Worm (Caenorhabditis elegans) whole organism, midembryonic: Measurements from ENCODE around the gene str-39.

ENCODE experiments used
- klf-2 ChIP-seq: fragments of 200-800 bp; sonication (Bioruptor generic); conservative IDR thresholded peaks from 2 replicates; pipeline ENCODE4 v1.3.6; 2022; ENCODE audit warnings: missing genetic modification reagents, missing genetic modification characterization, missing compliant biosample characterization
- med-1 ChIP-seq: sonication (generic microtip); optimal IDR thresholded peaks from 2 replicates; lab custom pipeline; 2017; ENCODE audit warnings: missing genetic modification characterization, mild to moderate bottlenecking, missing compliant biosample characterization, antibody characterized with exemption, missing genetic modification reagents; ENCODE audit not compliant: insufficient read depth
- ztf-23 ChIP-seq: fragments of 200-800 bp; sonication (Bioruptor generic); IDR thresholded peaks from 2 replicates; pipeline ENCODE4 v1.3.6; 2022; ENCODE audit warnings: missing genetic modification reagents, missing genetic modification characterization, missing compliant biosample characterization

DNA sequence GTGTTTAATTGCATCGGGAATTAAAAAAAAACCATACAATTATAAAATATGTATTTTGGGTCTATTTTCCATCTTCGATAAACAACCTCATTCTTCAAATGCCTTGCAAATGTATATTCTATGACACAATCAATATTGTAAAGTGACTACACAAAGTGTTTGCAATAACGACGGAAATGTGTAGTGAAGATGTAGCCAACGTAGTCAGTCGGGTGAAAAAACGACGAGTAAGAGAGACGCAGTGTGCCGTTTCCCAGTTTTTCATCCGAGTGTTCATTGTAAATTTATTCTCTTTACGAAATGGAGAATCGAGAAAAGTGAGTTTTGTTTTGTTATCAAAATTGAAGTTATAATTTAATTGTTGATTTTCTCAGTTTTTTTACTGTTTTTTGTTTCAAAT lies 12.2 kb upstream of the str-39 start, which contains the start of gene F37B4.15:
- TF ChIP-seq med-1: no peak
- TF ChIP-seq ztf-23 (GFP tag; lab: Robert Waterston, UW): no peak
- TF ChIP-seq klf-2: no peak
